Fruit fly (Drosophila melanogaster) whole organism: ENCODE measurements around the gene pot.

Experiments
- pan ChIP-seq: fragments of >200 bp; optimal IDR thresholded peaks from 2 replicates; lab custom pipeline; 2017
- usp ChIP-seq: fragments of >200 bp; optimal IDR thresholded peaks from 2 replicates; lab custom pipeline; 2017; ENCODE audit warnings: missing biosample characterization, missing genetic modification characterization, mixed read lengths

- no peak for TF ChIP-seq usp (GFP tag; lab: Kevin White, UChicago)
- TF ChIP-seq pan (lab: Kevin White, UChicago): no peak
Measured at dm6 chrX:11872517-11872916, 44.5 kb downstream of the pot start, which contains the start of gene BORCS5.
